Worm (Caenorhabditis elegans) whole organism, early embryonic: ENCODE results near the gene him-18.

Experiments used
- ama-1 ChIP-seq: fragments of 150-350 bp; optimal IDR thresholded peaks from 2 replicates; lab custom pipeline; 2014
- ceh-13 ChIP-seq: fragments of 200-800 bp; sonication (Bioruptor generic); optimal IDR thresholded peaks from 2 replicates; lab custom pipeline; 2018; ENCODE audit warnings: mild to moderate bottlenecking, missing genetic modification characterization, missing compliant biosample characterization
- ceh-36 ChIP-seq: sonication (generic microtip); optimal IDR thresholded peaks from 2 replicates; lab custom pipeline; 2016; ENCODE audit warnings: missing genetic modification characterization, inconsistent platforms, missing compliant biosample characterization
- ets-7 ChIP-seq: sonication (generic microtip); optimal IDR thresholded peaks from 2 replicates; lab custom pipeline; 2016; ENCODE audit warnings: missing genotype, missing genetic modification characterization, missing compliant biosample characterization
- flt-1 ChIP-seq: fragments of 200-800 bp; sonication (Bioruptor generic); IDR thresholded peaks from 2 replicates; pipeline ENCODE4 v1.3.6; 2022; ENCODE audit warnings: missing genetic modification characterization, missing compliant biosample characterization
- hmg-4 ChIP-seq: fragments of 200-800 bp; sonication (Bioruptor generic); optimal IDR thresholded peaks from 2 replicates; lab custom pipeline; 2018; ENCODE audit warnings: mild to moderate bottlenecking, missing genetic modification characterization, missing compliant biosample characterization
- tbx-11 ChIP-seq: fragments of 200-800 bp; sonication (Bioruptor generic); IDR thresholded peaks from 2 replicates; pipeline ENCODE4 v1.3.6; 2022; ENCODE audit warnings: missing genetic modification characterization, missing compliant biosample characterization
- tra-4 ChIP-seq: sonication (generic microtip); optimal IDR thresholded peaks from 2 replicates; lab custom pipeline; 2017; ENCODE audit warnings: missing genetic modification characterization, missing compliant biosample characterization

ce11 chrIII:4762846-4763245 is 47.9 kb upstream of the him-18 start:
- no peak for TF ChIP-seq ama-1
- TF ChIP-seq flt-1 (GFP tag; lab: Robert Waterston, UW): no peak
- no peak for TF ChIP-seq tra-4 (tag; lab: Kevin White, UChicago)
- no peak for TF ChIP-seq ceh-36
- no peak for TF ChIP-seq ceh-13 (GFP tag; lab: Kevin White, UChicago)
- no peak for TF ChIP-seq hmg-4 (GFP tag; lab: Kevin White, UChicago)
- no peak for TF ChIP-seq tbx-11 (GFP tag; lab: Robert Waterston, UW)
- no peak for TF ChIP-seq ets-7 (tag; lab: Kevin White, UChicago)
